Worm (Caenorhabditis elegans) whole organism, young adult: ENCODE data around the gene K08H2.7.

ENCODE experiments used
- F33H1.4 ChIP-seq: fragments of 200-800 bp; sonication (Bioruptor generic); IDR thresholded peaks from 2 replicates; pipeline ENCODE4 v1.3.6; 2022; ENCODE audit warnings: missing genetic modification reagents, missing genetic modification characterization, missing compliant biosample characterization
- F37B4.10 ChIP-seq: fragments of 200-800 bp; sonication (Bioruptor generic); IDR thresholded peaks from 2 replicates; pipeline ENCODE4 v1.3.6; 2022; ENCODE audit warnings: missing genetic modification characterization, missing compliant biosample characterization
- Y95B8A.8 ChIP-seq: fragments of 200-800 bp; sonication (Bioruptor generic); IDR thresholded peaks from 2 replicates; pipeline ENCODE4 v1.3.6; 2022; ENCODE audit warnings: missing genetic modification reagents, missing genetic modification characterization, missing compliant biosample characterization
- ama-1 ChIP-seq, 3 experiments: fragments of 150-350 bp in 1 of 3; sonication (generic microtip) in 2 of 3; optimal IDR thresholded peaks; 2 replicates each; lab custom pipeline; 2014 to 2018; ENCODE audit warnings: missing biosample characterization in 2 of 3, missing genetic modification characterization in 2 of 3, missing genetic modification reagents in 2 of 3
- atf-7 ChIP-seq: sonication (generic microtip); optimal IDR thresholded peaks from 2 replicates; lab custom pipeline; 2017; ENCODE audit warnings: mild to moderate bottlenecking, missing genetic modification characterization, missing compliant biosample characterization
- attf-6 ChIP-seq: fragments of 200-800 bp; sonication (Bioruptor generic); IDR thresholded peaks from 2 replicates; pipeline ENCODE4 v1.3.6; 2022; ENCODE audit warnings: missing genetic modification reagents, missing genetic modification characterization, missing compliant biosample characterization
- chd-7 ChIP-seq: sonication (generic microtip); optimal IDR thresholded peaks from 2 replicates; lab custom pipeline; 2016; ENCODE audit warnings: mild to moderate bottlenecking, missing genetic modification characterization, moderate library complexity, missing compliant biosample characterization
- ets-4 ChIP-seq: fragments of 200-800 bp; sonication (Bioruptor generic); optimal IDR thresholded peaks from 2 replicates; lab custom pipeline; 2018; ENCODE audit warnings: mild to moderate bottlenecking, missing genetic modification characterization, missing compliant biosample characterization
- lin-40 ChIP-seq: sonication (generic microtip); optimal IDR thresholded peaks from 2 replicates; lab custom pipeline; 2016; ENCODE audit warnings: missing genetic modification characterization, mild to moderate bottlenecking, missing compliant biosample characterization, missing genotype, missing genetic modification reagents
- lsy-27 ChIP-seq: sonication (generic microtip); optimal IDR thresholded peaks from 2 replicates; lab custom pipeline; 2017; ENCODE audit warnings: missing genetic modification characterization, mild to moderate bottlenecking, missing compliant biosample characterization, antibody characterized with exemption, missing genotype, borderline replicate concordance; ENCODE audit not compliant: insufficient read depth

DNA sequence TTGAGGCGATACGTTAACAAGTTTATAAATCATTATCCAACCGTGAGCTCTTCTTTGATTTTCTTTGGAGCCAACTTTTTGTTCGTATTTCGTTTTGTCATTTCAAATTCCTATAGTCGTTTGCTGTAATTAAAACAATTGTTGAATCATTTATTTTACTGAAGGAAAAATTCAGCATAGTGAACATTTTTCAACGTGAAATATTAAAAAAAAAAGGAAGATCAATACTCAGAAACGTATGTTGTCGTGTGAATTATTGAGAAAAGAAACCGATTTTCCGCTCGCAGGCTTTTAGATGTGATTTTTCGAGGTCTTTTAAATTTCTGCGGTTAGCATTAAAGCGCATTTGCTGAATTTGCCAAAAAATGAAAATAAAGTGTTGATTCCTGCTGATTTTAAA is 30.6 kb upstream of the K08H2.7 start, which contains the start of gene phf-33:
- TF ChIP-seq ets-4, result no peak
- no peak for TF ChIP-seq chd-7 (tag; lab: Kevin White, UChicago)
- no peak for TF ChIP-seq F37B4.10
- no peak for TF ChIP-seq F33H1.4 (GFP tag; lab: Robert Waterston, UW)
- TF ChIP-seq ama-1 (optimal IDR thresholded peaks at IDR 0.05; lab: Kevin White, UChicago), result no peak
- TF ChIP-seq ama-1 (GFP tag; optimal IDR thresholded peaks at IDR 0.05; lab: Kevin White, UChicago), result no peak
- TF ChIP-seq attf-6 (GFP tag; lab: Robert Waterston, UW), result no peak
- no peak for TF ChIP-seq lsy-27
- TF ChIP-seq Y95B8A.8, result no peak
- no peak for TF ChIP-seq atf-7 (tag; lab: Kevin White, UChicago)
- no peak for TF ChIP-seq lin-40
